Worm (Caenorhabditis elegans) whole organism, L4 larva: ENCODE measurements around the gene txt-10.

ENCODE experiments used
- D1046.2 ChIP-seq: fragments of 200-800 bp; sonication (Bioruptor generic); IDR thresholded peaks from 2 replicates; pipeline ENCODE4 v1.3.6; 2022; ENCODE audit warnings: missing genetic modification characterization, missing compliant biosample characterization
- F10B5.3 ChIP-seq: sonication (generic microtip); optimal IDR thresholded peaks from 2 replicates; lab custom pipeline; 2016; ENCODE audit warnings: mild to moderate bottlenecking, missing genetic modification characterization, missing compliant biosample characterization
- F37D6.2 ChIP-seq: sonication (generic microtip); optimal IDR thresholded peaks from 2 replicates; lab custom pipeline; 2016; ENCODE audit warnings: mild to moderate bottlenecking, missing genetic modification characterization, missing compliant biosample characterization
- F44E2.7 ChIP-seq: fragments of 200-800 bp; sonication (Bioruptor generic); IDR thresholded peaks from 2 replicates; pipeline ENCODE4 v2.1.2; 2022; ENCODE audit warnings: missing genetic modification characterization, missing compliant biosample characterization
- R02D3.7 ChIP-seq: fragments of 150-350 bp; sonication (generic microtip); optimal IDR thresholded peaks from 3 replicates; lab custom pipeline; 2014; ENCODE audit warnings: missing biosample characterization, missing genetic modification characterization
- T20F7.1 ChIP-seq: fragments of 200-800 bp; sonication (Bioruptor generic); optimal IDR thresholded peaks from 2 replicates; lab custom pipeline; 2018; ENCODE audit warnings: mild to moderate bottlenecking, missing genetic modification characterization, missing compliant biosample characterization
- T26A8.4 ChIP-seq: fragments of 200-800 bp; sonication (Bioruptor generic); IDR thresholded peaks from 2 replicates; pipeline ENCODE4 v1.3.6; 2022; ENCODE audit warnings: missing genetic modification characterization, missing compliant biosample characterization
- arid-1 ChIP-seq: fragments of 200-800 bp; sonication (Bioruptor generic); conservative IDR thresholded peaks from 2 replicates; pipeline ENCODE4 v1.3.6; 2022; ENCODE audit warnings: missing genetic modification reagents, missing genetic modification characterization, missing compliant biosample characterization
- ceh-20 ChIP-seq: fragments of 200-800 bp; sonication (Bioruptor generic); IDR thresholded peaks from 2 replicates; pipeline ENCODE4 v1.3.6; 2022; ENCODE audit warnings: missing genetic modification reagents, missing genetic modification characterization, missing compliant biosample characterization
- ceh-28 ChIP-seq: fragments of 150-350 bp; optimal IDR thresholded peaks from 2 replicates; lab custom pipeline; 2014; ENCODE audit warnings: missing biosample characterization, missing genetic modification reagents, missing genetic modification characterization
- ceh-32 ChIP-seq: sonication (generic microtip); optimal IDR thresholded peaks from 2 replicates; lab custom pipeline; 2016; ENCODE audit warnings: mild to moderate bottlenecking, missing genetic modification characterization, missing compliant biosample characterization; ENCODE audit not compliant: poor library complexity
- daf-16 ChIP-seq, 3 experiments: sonication (generic microtip); optimal IDR thresholded peaks; 2 replicates each; lab custom pipeline; 2016 to 2017; ENCODE audit warnings: missing genetic modification characterization in 3 of 3, missing genetic modification reagents in 3 of 3, mild to moderate bottlenecking in 2 of 3, missing compliant biosample characterization in 2 of 3, missing biosample characterization in 1 of 3, moderate library complexity in 1 of 3
- daf-19 ChIP-seq: fragments of 200-800 bp; sonication (Bioruptor generic); conservative IDR thresholded peaks from 2 replicates; pipeline ENCODE4 v1.3.6; 2022; ENCODE audit warnings: missing genetic modification characterization, missing compliant biosample characterization
- dmd-6 ChIP-seq: fragments of 200-800 bp; sonication (Bioruptor generic); IDR thresholded peaks from 2 replicates; pipeline ENCODE4 v1.3.6; 2022; ENCODE audit warnings: missing genetic modification reagents, missing genetic modification characterization, missing compliant biosample characterization
- duxl-1 ChIP-seq: sonication (generic microtip); optimal IDR thresholded peaks from 2 replicates; lab custom pipeline; 2016; ENCODE audit warnings: mild to moderate bottlenecking, missing genetic modification characterization, moderate library complexity, missing compliant biosample characterization; ENCODE audit not compliant: poor library complexity
- dve-1 ChIP-seq: sonication (generic microtip); optimal IDR thresholded peaks from 2 replicates; lab custom pipeline; 2017; ENCODE audit warnings: antibody characterized with exemption, mild to moderate bottlenecking, missing genetic modification characterization, missing compliant biosample characterization; ENCODE audit not compliant: insufficient read depth
- egl-43 ChIP-seq: fragments of 200-800 bp; sonication (Bioruptor generic); IDR thresholded peaks from 2 replicates; pipeline ENCODE4 v1.3.6; 2022; ENCODE audit warnings: missing genetic modification reagents, missing genetic modification characterization, missing compliant biosample characterization
- hif-1 ChIP-seq, 2 experiments: sonication (generic microtip); optimal IDR thresholded peaks; 2 replicates each; lab custom pipeline; 2016 to 2017; ENCODE audit warnings: missing compliant biosample characterization in 2 of 2, missing genetic modification characterization in 2 of 2, missing genetic modification reagents in 2 of 2, missing genotype in 2 of 2, mild to moderate bottlenecking in 1 of 2
- hlh-30 ChIP-seq: sonication (generic microtip); optimal IDR thresholded peaks from 2 replicates; lab custom pipeline; 2017; ENCODE audit warnings: antibody characterized with exemption, mild to moderate bottlenecking, missing genetic modification characterization, missing compliant biosample characterization; ENCODE audit not compliant: insufficient read depth
- hmg-1.1 ChIP-seq: fragments of 200-800 bp; sonication (Bioruptor generic); IDR thresholded peaks from 2 replicates; pipeline ENCODE4 v1.3.6; 2022; ENCODE audit warnings: missing genetic modification reagents, missing genetic modification characterization, missing compliant biosample characterization
- lim-7 ChIP-seq: fragments of 200-800 bp; sonication (Bioruptor generic); IDR thresholded peaks from 2 replicates; pipeline ENCODE4 v1.3.6; 2022; ENCODE audit warnings: missing genetic modification characterization, missing compliant biosample characterization
- lin-13 ChIP-seq: fragments of 150-350 bp; optimal IDR thresholded peaks from 2 replicates; lab custom pipeline; 2014; ENCODE audit warnings: missing biosample characterization, missing genetic modification reagents, missing genetic modification characterization
- lin-15B ChIP-seq: fragments of 150-350 bp; sonication (generic microtip); optimal IDR thresholded peaks from 3 replicates; lab custom pipeline; 2014; ENCODE audit warnings: missing biosample characterization, missing genetic modification characterization
- lin-29 ChIP-seq: fragments of 200-800 bp; sonication (Bioruptor generic); IDR thresholded peaks from 2 replicates; pipeline ENCODE4 v1.3.6; 2022; ENCODE audit warnings: missing genetic modification reagents, missing genetic modification characterization, missing compliant biosample characterization
- lin-38 ChIP-seq: fragments of 200-800 bp; sonication (Bioruptor generic); IDR thresholded peaks from 2 replicates; pipeline ENCODE4 v1.3.6; 2022; ENCODE audit warnings: missing genetic modification reagents, missing genetic modification characterization, missing compliant biosample characterization
- lsy-2 ChIP-seq, 2 experiments: fragments of 150-350 bp in 1 of 2; sonication (generic microtip) in 1 of 2; optimal IDR thresholded peaks; 2 replicates each; lab custom pipeline; 2014 to 2017; ENCODE audit warnings: missing biosample characterization in 2 of 2, missing genetic modification characterization in 2 of 2
- mdt-29 ChIP-seq: fragments of 200-800 bp; sonication (Bioruptor generic); IDR thresholded peaks from 2 replicates; pipeline ENCODE4 v1.3.6; 2022; ENCODE audit warnings: missing genetic modification reagents, missing genetic modification characterization, missing compliant biosample characterization
- mxl-3 ChIP-seq: fragments of 200-800 bp; sonication (Bioruptor generic); optimal IDR thresholded peaks from 2 replicates; lab custom pipeline; 2018; ENCODE audit warnings: mild to moderate bottlenecking, missing genetic modification characterization, missing compliant biosample characterization
- nhr-25 ChIP-seq: sonication (generic microtip); optimal IDR thresholded peaks from 2 replicates; lab custom pipeline; 2017; ENCODE audit warnings: missing genetic modification characterization, mild to moderate bottlenecking, missing compliant biosample characterization, antibody characterized with exemption, moderate library complexity, borderline replicate concordance; ENCODE audit not compliant: insufficient read depth
- nhr-28 ChIP-seq: fragments of 150-350 bp; optimal IDR thresholded peaks from 2 replicates; lab custom pipeline; 2014; ENCODE audit warnings: missing biosample characterization, missing genetic modification characterization
- nhr-41 ChIP-seq: fragments of 200-800 bp; sonication (Bioruptor generic); IDR thresholded peaks from 2 replicates; pipeline ENCODE4 v1.3.6; 2022; ENCODE audit warnings: missing genetic modification reagents, missing genetic modification characterization, missing compliant biosample characterization
- nhr-42 ChIP-seq: fragments of 200-800 bp; sonication (Bioruptor generic); IDR thresholded peaks from 2 replicates; pipeline ENCODE4 v1.3.6; 2022; ENCODE audit warnings: missing genetic modification characterization, missing compliant biosample characterization
- nhr-48 ChIP-seq: sonication (generic microtip); optimal IDR thresholded peaks from 2 replicates; lab custom pipeline; 2016; ENCODE audit warnings: mild to moderate bottlenecking, missing genetic modification characterization, missing compliant biosample characterization
- nhr-6 ChIP-seq: fragments of 150-350 bp; optimal IDR thresholded peaks from 2 replicates; lab custom pipeline; 2014; ENCODE audit warnings: missing biosample characterization, missing genetic modification characterization
- nhr-77 ChIP-seq: fragments of 150-350 bp; optimal IDR thresholded peaks from 2 replicates; lab custom pipeline; 2014; ENCODE audit warnings: missing biosample characterization, missing genetic modification characterization
- pha-4 ChIP-seq, 2 experiments: fragments of 150-350 bp in 1 of 2; fragments of 200-800 bp in 1 of 2; sonication (Bioruptor generic) in 1 of 2; IDR thresholded peaks in 1 of 2; optimal IDR thresholded peaks in 1 of 2; 2 replicates each; pipeline versions ENCODE4 v1.3.6 to Lab custom; 2014 to 2022; ENCODE audit warnings: missing genetic modification characterization in 2 of 2, missing genetic modification reagents in 2 of 2, missing biosample characterization in 1 of 2, missing compliant biosample characterization in 1 of 2
- php-3 ChIP-seq: fragments of 200-800 bp; sonication (Bioruptor generic); IDR thresholded peaks from 2 replicates; pipeline ENCODE4 v1.3.6; 2022; ENCODE audit warnings: missing genetic modification reagents, missing genetic modification characterization, missing compliant biosample characterization
- snpc-4 ChIP-seq: fragments of 150-350 bp; optimal IDR thresholded peaks from 2 replicates; lab custom pipeline; 2014; ENCODE audit warnings: missing biosample characterization, missing genetic modification characterization
- spr-3 ChIP-seq: fragments of 200-800 bp; sonication (Bioruptor generic); optimal IDR thresholded peaks from 2 replicates; lab custom pipeline; 2018; ENCODE audit warnings: mild to moderate bottlenecking, missing genetic modification characterization, missing compliant biosample characterization
- tag-97 ChIP-seq: fragments of 200-800 bp; sonication (Bioruptor generic); IDR thresholded peaks from 2 replicates; pipeline ENCODE4 v1.3.6; 2022; ENCODE audit warnings: missing genetic modification characterization, missing compliant biosample characterization
- tra-1 ChIP-seq: fragments of 200-800 bp; sonication (Bioruptor generic); IDR thresholded peaks from 2 replicates; pipeline ENCODE4 v1.3.6; 2022; ENCODE audit warnings: missing genetic modification reagents, missing genetic modification characterization, missing compliant biosample characterization
- unc-130 ChIP-seq: sonication (generic microtip); optimal IDR thresholded peaks from 2 replicates; lab custom pipeline; 2016; ENCODE audit warnings: missing genetic modification reagents, missing genetic modification characterization, missing compliant biosample characterization
- unc-62 ChIP-seq, 3 experiments: fragments of 150-350 bp in 1 of 3; sonication (generic microtip); optimal IDR thresholded peaks in 2 of 3; peaks in 1 of 3; 1 replicate in 1 of 3; 2 replicates in 2 of 3; lab custom pipeline; 2014 to 2017; ENCODE audit warnings: missing biosample characterization in 3 of 3, missing genetic modification characterization in 3 of 3, missing genetic modification reagents in 3 of 3, missing genotype in 1 of 3
- vab-7 ChIP-seq: fragments of 200-800 bp; sonication (Bioruptor generic); IDR thresholded peaks from 2 replicates; pipeline ENCODE4 v1.3.6; 2022; ENCODE audit warnings: missing genetic modification reagents, missing genetic modification characterization, missing compliant biosample characterization
- zfp-2 ChIP-seq: sonication (generic microtip); optimal IDR thresholded peaks from 2 replicates; lab custom pipeline; 2016; ENCODE audit warnings: mild to moderate bottlenecking, missing genetic modification characterization, missing compliant biosample characterization
- ztf-7 ChIP-seq: fragments of 150-350 bp; optimal IDR thresholded peaks from 2 replicates; lab custom pipeline; 2014; ENCODE audit warnings: missing biosample characterization, missing genetic modification characterization

Gene txt-10

ce11 chrV:10536808-10537207 lies 4.2 kb upstream of the txt-10 start (continued):
- TF ChIP-seq mdt-29 (GFP tag; lab: Robert Waterston, UW) = no peak
- TF ChIP-seq mxl-3 (GFP tag; lab: Kevin White, UChicago) = peak; percentile 94
- peak; percentile 47 to 81 for TF ChIP-seq hif-1 (tag; optimal IDR thresholded peaks at IDR 0.05; lab: Kevin White, UChicago)
- peak; percentile 87 for TF ChIP-seq hlh-30 (tag; lab: Kevin White, UChicago)
- TF ChIP-seq T20F7.1 = peak; percentile 81
- TF ChIP-seq unc-62 (GFP tag; optimal IDR thresholded peaks at IDR 0.05 in 1 of 2; lab: Kevin White, UChicago) = peak in 1 of 2 experiments; percentile 99
- no peak for TF ChIP-seq unc-62 (tag; optimal IDR thresholded peaks at IDR 0.05; lab: Kevin White, UChicago)
- TF ChIP-seq php-3 = peak; percentile 33; the same call in 1 of the 2 replicates
- TF ChIP-seq ceh-20 (GFP tag; lab: Robert Waterston, UW) = peak; percentile 76
- peak; percentile 62 for TF ChIP-seq spr-3 (GFP tag; lab: Kevin White, UChicago)
- peak; percentile 90 for TF ChIP-seq nhr-28 (tag; lab: Kevin White, UChicago)
- 0 out of 2 replicates have a peak, but pooled peaks have one; percentile 10 for TF ChIP-seq arid-1 (GFP tag; lab: Robert Waterston, UW)
- TF ChIP-seq ceh-28 (tag; lab: Kevin White, UChicago) = peak; percentile 44
- TF ChIP-seq nhr-42 (GFP tag; lab: Robert Waterston, UW) = peak; percentile 71; the same call in 1 of the 2 replicates
- TF ChIP-seq hmg-1.1 = peak; percentile 89
- TF ChIP-seq daf-19 (GFP tag; lab: Robert Waterston, UW) = peak; percentile 86
- TF ChIP-seq lin-29 (GFP tag; lab: Robert Waterston, UW) = 0 out of 2 replicates have a peak, but pooled peaks have one; percentile 55
- TF ChIP-seq lsy-2 (tag; optimal IDR thresholded peaks at IDR 0.05; lab: Kevin White, UChicago) = peak; percentile 75 to 93
- peak; percentile 46 for TF ChIP-seq unc-130 (GFP tag; lab: Kevin White, UChicago)
- peak; percentile 64; the same call in 1 of the 2 replicates for TF ChIP-seq tra-1 (GFP tag; lab: Robert Waterston, UW)
- peak; percentile 85 for TF ChIP-seq F37D6.2 (tag; lab: Kevin White, UChicago)
- no peak for TF ChIP-seq tag-97
- peak; percentile 63; the same call in 1 of the 2 replicates for TF ChIP-seq pha-4 (GFP tag; IDR thresholded peaks at IDR 0.05; lab: Robert Waterston, UW)
- peak; percentile 92 for TF ChIP-seq pha-4 (tag; optimal IDR thresholded peaks at IDR 0.05; lab: Kevin White, UChicago)
- peak in 1 of 2 experiments; percentile 71 for TF ChIP-seq daf-16 (GFP tag; optimal IDR thresholded peaks at IDR 0.05; lab: Kevin White, UChicago)
- peak; percentile 66 for TF ChIP-seq daf-16 (tag; optimal IDR thresholded peaks at IDR 0.05; lab: Kevin White, UChicago)
- peak; percentile 89 for TF ChIP-seq T26A8.4 (GFP tag; lab: Robert Waterston, UW)
- TF ChIP-seq vab-7 (GFP tag; lab: Robert Waterston, UW) = peak; percentile 37; the same call in 1 of the 2 replicates
- no peak for TF ChIP-seq lim-7 (GFP tag; lab: Robert Waterston, UW)
- peak; percentile 84 for TF ChIP-seq dmd-6 (GFP tag; lab: Robert Waterston, UW)
- TF ChIP-seq nhr-48 (tag; lab: Kevin White, UChicago) = peak; percentile 83
- no peak for TF ChIP-seq ceh-32 (tag; lab: Kevin White, UChicago)
- TF ChIP-seq zfp-2 (tag; lab: Kevin White, UChicago) = peak; percentile 6
- no peak for TF ChIP-seq R02D3.7 (tag; lab: Kevin White, UChicago)
- peak; percentile 92 for TF ChIP-seq dve-1 (tag; lab: Kevin White, UChicago)
- TF ChIP-seq ztf-7 (tag; lab: Kevin White, UChicago) = peak; percentile 85
- TF ChIP-seq lin-13 (GFP tag; lab: Kevin White, UChicago) = peak; percentile 90
- TF ChIP-seq snpc-4 (tag; lab: Kevin White, UChicago) = peak; percentile 38
- peak; percentile 55 for TF ChIP-seq nhr-6
- TF ChIP-seq egl-43 = peak; percentile 66; the same call in 1 of the 2 replicates
- peak; percentile 77 for TF ChIP-seq nhr-77 (tag; lab: Kevin White, UChicago)
- TF ChIP-seq nhr-41 (GFP tag; lab: Robert Waterston, UW) = no peak
- TF ChIP-seq lin-15B (tag; lab: Kevin White, UChicago) = peak; percentile 8
- TF ChIP-seq F10B5.3 = peak; percentile 66
- peak; percentile 12 for TF ChIP-seq nhr-25
- peak; percentile 31; the same call in 1 of the 2 replicates for TF ChIP-seq D1046.2 (GFP tag; lab: Robert Waterston, UW)
- peak; percentile 82 for TF ChIP-seq duxl-1 (tag; lab: Kevin White, UChicago)
- no peak for TF ChIP-seq F44E2.7 (GFP tag; lab: Robert Waterston, UW)
- no peak; the same call in 1 of the 2 replicates for TF ChIP-seq lin-38 (GFP tag; lab: Robert Waterston, UW)
